Worm (Caenorhabditis elegans) whole organism, midembryonic: ENCODE results near the gene syp-2.

Experiments
- T22C8.4 ChIP-seq: fragments of 200-800 bp; sonication (Bioruptor generic); IDR thresholded peaks from 2 replicates; pipeline ENCODE4 v1.3.6; 2022; ENCODE audit warnings: missing genetic modification characterization, missing compliant biosample characterization
- cog-1 ChIP-seq: sonication (generic microtip); optimal IDR thresholded peaks from 2 replicates; lab custom pipeline; 2016; ENCODE audit warnings: missing genetic modification characterization, missing compliant biosample characterization
- flt-1 ChIP-seq: fragments of 200-800 bp; sonication (Bioruptor generic); IDR thresholded peaks from 2 replicates; pipeline ENCODE4 v1.3.6; 2022; ENCODE audit warnings: missing genetic modification characterization, missing compliant biosample characterization
- klf-2 ChIP-seq: fragments of 200-800 bp; sonication (Bioruptor generic); conservative IDR thresholded peaks from 2 replicates; pipeline ENCODE4 v1.3.6; 2022; ENCODE audit warnings: missing genetic modification reagents, missing genetic modification characterization, missing compliant biosample characterization
- med-1 ChIP-seq: sonication (generic microtip); optimal IDR thresholded peaks from 2 replicates; lab custom pipeline; 2017; ENCODE audit warnings: missing genetic modification characterization, mild to moderate bottlenecking, missing compliant biosample characterization, antibody characterized with exemption, missing genetic modification reagents; ENCODE audit not compliant: insufficient read depth
- ref-1 ChIP-seq: fragments of 200-800 bp; sonication (Bioruptor generic); conservative IDR thresholded peaks from 2 replicates; pipeline ENCODE4 v1.3.6; 2022; ENCODE audit warnings: missing genetic modification reagents, missing genetic modification characterization, missing compliant biosample characterization
- tab-1 ChIP-seq: fragments of 200-800 bp; sonication (Bioruptor generic); IDR thresholded peaks from 2 replicates; pipeline ENCODE4 v1.3.6; 2022; ENCODE audit warnings: missing genetic modification characterization, missing compliant biosample characterization
- ztf-23 ChIP-seq: fragments of 200-800 bp; sonication (Bioruptor generic); IDR thresholded peaks from 2 replicates; pipeline ENCODE4 v1.3.6; 2022; ENCODE audit warnings: missing genetic modification reagents, missing genetic modification characterization, missing compliant biosample characterization
- ztf-29 ChIP-seq: fragments of 200-800 bp; sonication (Bioruptor generic); IDR thresholded peaks from 2 replicates; pipeline ENCODE4 v1.3.6; 2022; ENCODE audit warnings: missing genetic modification reagents, missing genetic modification characterization, missing compliant biosample characterization

Gene syp-2

ce11 chrV:5576008-5576407 lies 39.7 kb downstream of the syp-2 start:
- TF ChIP-seq tab-1 (GFP tag; lab: Robert Waterston, UW), result no peak
- no peak for TF ChIP-seq ztf-29 (GFP tag; lab: Robert Waterston, UW)
- no peak for TF ChIP-seq ref-1 (GFP tag; lab: Robert Waterston, UW)
- no peak for TF ChIP-seq med-1 (GFP tag; lab: Kevin White, UChicago)
- TF ChIP-seq klf-2 (GFP tag; lab: Robert Waterston, UW), result no peak
- TF ChIP-seq cog-1 (tag; lab: Kevin White, UChicago), result no peak

DNA sequence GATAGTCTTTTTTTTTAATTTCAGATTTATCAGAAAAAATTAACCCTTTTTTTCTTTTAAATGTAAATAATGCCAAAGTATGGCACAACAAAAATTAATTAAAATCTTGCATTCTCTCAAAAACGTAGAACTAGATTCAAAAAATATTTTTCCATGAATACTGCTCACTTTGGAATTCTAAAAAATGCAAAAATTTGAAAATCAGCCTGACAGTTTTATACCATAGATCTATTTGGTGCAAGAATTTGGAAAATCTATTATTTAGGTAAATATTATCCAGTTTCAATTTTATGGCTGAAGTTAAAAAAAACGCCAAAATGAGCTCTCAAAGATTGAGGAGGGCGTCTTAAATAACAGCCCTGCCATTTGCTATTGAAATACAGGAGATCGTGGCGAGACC lies 43.4 kb downstream of the syp-2 start:
- no peak for TF ChIP-seq T22C8.4 (GFP tag; lab: Robert Waterston, UW)
- no peak for TF ChIP-seq klf-2 (GFP tag; lab: Robert Waterston, UW)
- no peak for TF ChIP-seq flt-1 (GFP tag; lab: Robert Waterston, UW)
- TF ChIP-seq ref-1 (GFP tag; lab: Robert Waterston, UW), result no peak
- TF ChIP-seq ztf-23 (GFP tag; lab: Robert Waterston, UW), result no peak
- no peak for TF ChIP-seq cog-1 (tag; lab: Kevin White, UChicago)
- TF ChIP-seq ztf-29 (GFP tag; lab: Robert Waterston, UW), result no peak

ce11 chrV:5580517-5580916 lies 44.2 kb downstream of the syp-2 start:
- TF ChIP-seq ztf-29 (GFP tag; lab: Robert Waterston, UW) (0 out of 2 replicates have a peak, but pooled peaks have one; percentile 19), cog-1 (tag; lab: Kevin White, UChicago) (peak; percentile 73), flt-1 (GFP tag; lab: Robert Waterston, UW) (no peak), T22C8.4 (GFP tag; lab: Robert Waterston, UW) (peak; percentile 79), med-1 (GFP tag; lab: Kevin White, UChicago) (no peak)

- no peak for TF ChIP-seq cog-1 (tag; lab: Kevin White, UChicago)
Observed at ce11 chrV:5581312-5581711, 45.0 kb downstream of the syp-2 start, which contains the start of gene klc-2. TSS of gene klc-2 (minus strand) at chrV:5581412.

- no peak for TF ChIP-seq flt-1 (GFP tag; lab: Robert Waterston, UW)
- no peak for TF ChIP-seq ref-1 (GFP tag; lab: Robert Waterston, UW)
- TF ChIP-seq med-1 (GFP tag; lab: Kevin White, UChicago), result no peak
- no peak for TF ChIP-seq T22C8.4 (GFP tag; lab: Robert Waterston, UW)
- TF ChIP-seq cog-1 (tag; lab: Kevin White, UChicago), result no peak
- TF ChIP-seq ztf-23 (GFP tag; lab: Robert Waterston, UW), result no peak
- TF ChIP-seq ztf-29 (GFP tag; lab: Robert Waterston, UW), result no peak
Observed at ce11 chrV:5582308-5582707, 46.0 kb downstream of the syp-2 start.

- TF ChIP-seq klf-2 (GFP tag; lab: Robert Waterston, UW), result no peak
Observed at ce11 chrV:5582860-5583259, 46.6 kb downstream of the syp-2 start.

DNA sequence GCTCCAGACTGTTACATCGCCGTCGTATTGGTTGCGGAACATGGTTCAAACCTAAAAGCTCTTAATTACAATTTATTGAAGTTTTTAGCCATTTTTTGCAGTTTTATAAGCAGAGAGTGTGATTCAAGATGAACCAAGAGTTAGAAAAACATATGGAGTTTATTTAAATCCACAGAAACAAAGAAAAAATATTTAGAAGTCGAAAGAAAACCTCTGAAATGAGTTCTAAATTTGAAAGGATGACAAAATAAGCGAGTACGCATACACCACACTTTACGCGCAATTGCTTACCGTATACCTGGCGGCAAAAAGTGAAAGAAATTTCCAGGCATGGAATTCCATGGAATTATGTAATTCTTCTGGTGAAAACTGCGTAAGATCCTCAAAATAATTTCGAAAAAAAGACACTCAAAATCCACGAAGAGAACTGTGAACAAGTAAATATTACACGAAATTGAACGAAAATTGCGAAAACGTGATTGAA lies 48.0 kb downstream of the syp-2 start, which contains the start of gene pas-6:
TSS of gene pas-6 (minus strand) at position 51 of the 484 bp plus-strand sequence.
- TF ChIP-seq ztf-29 (GFP tag; lab: Robert Waterston, UW) (no peak), ztf-23 (GFP tag; lab: Robert Waterston, UW) (no peak), med-1 (GFP tag; lab: Kevin White, UChicago) (no peak), flt-1 (GFP tag; lab: Robert Waterston, UW) (no peak), T22C8.4 (GFP tag; lab: Robert Waterston, UW) (no peak), ref-1 (GFP tag; lab: Robert Waterston, UW) (no peak), klf-2 (GFP tag; lab: Robert Waterston, UW) (no peak), cog-1 (tag; lab: Kevin White, UChicago) (no peak), tab-1 (GFP tag; lab: Robert Waterston, UW) (no peak)

ce11 chrV:5584833-5585232 lies 48.5 kb downstream of the syp-2 start, which contains the start of gene CD4.11:
TSS of gene CD4.11 (plus strand) at chrV:5585133.
- TF ChIP-seq cog-1 (tag; lab: Kevin White, UChicago) (no peak), flt-1 (GFP tag; lab: Robert Waterston, UW) (no peak), tab-1 (GFP tag; lab: Robert Waterston, UW) (no peak), ref-1 (GFP tag; lab: Robert Waterston, UW) (no peak), med-1 (GFP tag; lab: Kevin White, UChicago) (no peak), T22C8.4 (GFP tag; lab: Robert Waterston, UW) (no peak), ztf-23 (GFP tag; lab: Robert Waterston, UW) (no peak), klf-2 (GFP tag; lab: Robert Waterston, UW) (no peak), ztf-29 (GFP tag; lab: Robert Waterston, UW) (no peak)

DNA sequence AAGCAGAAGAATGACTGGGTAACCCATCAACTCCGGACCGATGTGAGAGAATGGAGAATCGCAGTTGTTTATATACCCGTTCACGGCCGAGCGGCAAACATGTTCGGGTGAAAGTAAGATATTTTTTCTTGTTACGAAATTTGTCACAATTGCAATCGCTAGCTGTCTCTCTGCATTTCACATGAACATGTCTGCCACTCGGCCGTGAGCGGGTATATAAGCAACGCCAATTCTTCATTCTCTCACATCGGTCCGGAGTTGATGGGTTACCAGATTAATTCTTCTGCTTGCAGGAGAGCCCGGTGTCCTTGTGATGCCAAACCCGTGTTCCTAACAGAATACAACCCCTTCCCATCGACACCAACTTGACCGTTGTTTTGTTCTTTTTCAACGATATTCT lies 50.8 kb downstream of the syp-2 start:
- no peak for TF ChIP-seq cog-1 (tag; lab: Kevin White, UChicago)
- TF ChIP-seq ztf-29 (GFP tag; lab: Robert Waterston, UW), result no peak
- TF ChIP-seq flt-1 (GFP tag; lab: Robert Waterston, UW), result no peak
- no peak for TF ChIP-seq med-1 (GFP tag; lab: Kevin White, UChicago)
- TF ChIP-seq ref-1 (GFP tag; lab: Robert Waterston, UW), result no peak
- TF ChIP-seq T22C8.4 (GFP tag; lab: Robert Waterston, UW), result no peak
- no peak for TF ChIP-seq ztf-23 (GFP tag; lab: Robert Waterston, UW)
- no peak for TF ChIP-seq klf-2 (GFP tag; lab: Robert Waterston, UW)
- TF ChIP-seq tab-1 (GFP tag; lab: Robert Waterston, UW), result no peak
